Fruit fly (Drosophila melanogaster) whole organism, embryonic: ENCODE results near the gene CG5390.

ENCODE experiments used
- CG10274 ChIP-seq: fragments of 200-800 bp; sonication (Bioruptor generic); optimal IDR thresholded peaks from 3 replicates; lab custom pipeline; 2017; ENCODE audit warnings: missing biosample characterization, mild to moderate bottlenecking, missing genetic modification characterization
- CG11085 ChIP-seq: fragments of 200-800 bp; sonication (Bioruptor generic); IDR thresholded peaks from 2 replicates; pipeline ENCODE4 v1.3.6; 2022; ENCODE audit warnings: missing biosample characterization, missing genetic modification characterization
- CG11695 ChIP-seq: fragments of 200-800 bp; sonication (Bioruptor generic); IDR thresholded peaks from 3 replicates; pipeline ENCODE4 v1.3.6; 2022; ENCODE audit warnings: missing biosample characterization, missing genetic modification characterization
- CG12104 ChIP-seq: fragments of 200-800 bp; sonication (Bioruptor generic); optimal IDR thresholded peaks from 3 replicates; lab custom pipeline; 2016; ENCODE audit warnings: missing biosample characterization, missing genetic modification characterization
- CG12942 ChIP-seq: fragments of 200-800 bp; sonication (Bioruptor generic); optimal IDR thresholded peaks from 3 replicates; lab custom pipeline; 2016; ENCODE audit warnings: missing biosample characterization, missing genetic modification characterization
- CG15479 ChIP-seq: fragments of 200-800 bp; sonication (Bioruptor generic); optimal IDR thresholded peaks from 3 replicates; lab custom pipeline; 2019; ENCODE audit warnings: missing biosample characterization, mild to moderate bottlenecking, missing genetic modification characterization, moderate library complexity
- CG1647 ChIP-seq: fragments of 200-800 bp; sonication (Bioruptor generic); optimal IDR thresholded peaks from 3 replicates; lab custom pipeline; 2016; ENCODE audit warnings: missing biosample characterization, missing genetic modification characterization
- CG17328 ChIP-seq: fragments of 200-800 bp; sonication (Bioruptor generic); IDR thresholded peaks from 2 replicates; pipeline ENCODE4 v1.3.6; 2022; ENCODE audit warnings: missing biosample characterization, missing genetic modification characterization
- CG17385 ChIP-seq: fragments of 200-800 bp; sonication (Bioruptor generic); optimal IDR thresholded peaks from 3 replicates; lab custom pipeline; 2018; ENCODE audit warnings: missing biosample characterization, mild to moderate bottlenecking, missing genetic modification characterization
- CG2129 ChIP-seq: fragments of 200-800 bp; sonication (Bioruptor generic); IDR thresholded peaks from 2 replicates; pipeline ENCODE4 v1.3.6; 2022; ENCODE audit warnings: missing biosample characterization, missing genetic modification characterization; ENCODE audit not compliant: partially characterized antibody
- CG2712 ChIP-seq: fragments of 200-800 bp; optimal IDR thresholded peaks from 3 replicates; lab custom pipeline; 2019; ENCODE audit warnings: missing biosample characterization, mild to moderate bottlenecking, missing genetic modification characterization, moderate library complexity
- CG30020 ChIP-seq: fragments of 200-800 bp; optimal IDR thresholded peaks from 2 replicates; lab custom pipeline; 2019; ENCODE audit warnings: missing biosample characterization, mild to moderate bottlenecking, missing genetic modification characterization, moderate library complexity
- CG32767 ChIP-seq: fragments of 200-800 bp; sonication (Bioruptor generic); IDR thresholded peaks from 2 replicates; pipeline ENCODE4 v1.3.6; 2022; ENCODE audit warnings: missing biosample characterization, missing genetic modification characterization
- CG6272 ChIP-seq: fragments of 200-800 bp; sonication (Bioruptor generic); IDR thresholded peaks from 2 replicates; pipeline ENCODE4 v1.3.6; 2022; ENCODE audit warnings: missing biosample characterization, missing genetic modification characterization
- CG6654 ChIP-seq: fragments of 200-800 bp; sonication (Bioruptor generic); optimal IDR thresholded peaks from 2 replicates; lab custom pipeline; 2017; ENCODE audit warnings: missing biosample characterization, mild to moderate bottlenecking, missing genetic modification characterization
- CG6683 ChIP-seq: fragments of 200-800 bp; sonication (Bioruptor generic); optimal IDR thresholded peaks from 2 replicates; lab custom pipeline; 2017; ENCODE audit warnings: missing biosample characterization, mild to moderate bottlenecking, missing genetic modification characterization, missing genetic modification reagents
- CG7271 ChIP-seq: fragments of 200-800 bp; sonication (Bioruptor generic); optimal IDR thresholded peaks from 2 replicates; lab custom pipeline; 2018; ENCODE audit warnings: missing biosample characterization, mild to moderate bottlenecking, missing genetic modification characterization, moderate library complexity
- CG9817 ChIP-seq: fragments of 200-800 bp; sonication (Bioruptor generic); optimal IDR thresholded peaks from 2 replicates; lab custom pipeline; 2018; ENCODE audit warnings: missing biosample characterization, mild to moderate bottlenecking, missing genetic modification characterization, moderate library complexity
- CTCF ChIP-seq: fragments of 200-800 bp; sonication (Bioruptor generic); optimal IDR thresholded peaks from 2 replicates; lab custom pipeline; 2017; ENCODE audit warnings: missing biosample characterization, mild to moderate bottlenecking, missing genetic modification characterization, moderate library complexity
- CoRest ChIP-seq: fragments of 200-800 bp; sonication (Bioruptor generic); optimal IDR thresholded peaks from 3 replicates; lab custom pipeline; 2018; ENCODE audit warnings: missing biosample characterization, mild to moderate bottlenecking, missing genetic modification characterization, moderate library complexity
- D ChIP-seq, 2 experiments: fragments of 200-800 bp in 1 of 2; fragments of >200 bp in 1 of 2; sonication (Bioruptor generic) in 1 of 2; optimal IDR thresholded peaks; 2 replicates in 1 of 2; 3 replicates in 1 of 2; lab custom pipeline; 2017; ENCODE audit warnings: mild to moderate bottlenecking in 1 of 2, missing biosample characterization in 1 of 2, missing genetic modification characterization in 1 of 2, missing genetic modification reagents in 1 of 2
- Dfd ChIP-seq, 2 experiments: fragments of >200 bp; optimal IDR thresholded peaks; 2 replicates each; lab custom pipeline; 2017; ENCODE audit warnings: missing biosample characterization in 2 of 2, missing genetic modification characterization in 2 of 2
- Elba2 ChIP-seq: fragments of 200-800 bp; sonication (Bioruptor generic); optimal IDR thresholded peaks from 3 replicates; lab custom pipeline; 2016; ENCODE audit warnings: missing biosample characterization, missing genetic modification characterization
- Fer2 ChIP-seq: fragments of 200-800 bp; sonication (Bioruptor generic); optimal IDR thresholded peaks from 2 replicates; lab custom pipeline; 2018; ENCODE audit warnings: missing biosample characterization, mild to moderate bottlenecking, missing genetic modification characterization, moderate library complexity
- Gug ChIP-seq: fragments of 200-800 bp; sonication (Bioruptor generic); IDR thresholded peaks from 4 replicates; pipeline ENCODE4 v1.3.6; 2022; ENCODE audit warnings: missing biosample characterization, missing genetic modification characterization
- HLHmδ ChIP-seq: fragments of 200-800 bp; sonication (Bioruptor generic); optimal IDR thresholded peaks from 2 replicates; lab custom pipeline; 2018; ENCODE audit warnings: missing biosample characterization, mild to moderate bottlenecking, missing genetic modification characterization, moderate library complexity
- Kr ChIP-seq: fragments of 200-800 bp; sonication (Bioruptor generic); optimal IDR thresholded peaks from 2 replicates; lab custom pipeline; 2017; ENCODE audit warnings: missing biosample characterization, mild to moderate bottlenecking, missing genetic modification characterization
- MBD-R2 ChIP-seq: fragments of 200-800 bp; sonication (Bioruptor generic); IDR thresholded peaks from 2 replicates; pipeline ENCODE4 v1.3.6; 2022; ENCODE audit warnings: missing biosample characterization, missing genetic modification characterization
- PHDP ChIP-seq: fragments of 200-800 bp; sonication (Bioruptor generic); optimal IDR thresholded peaks from 3 replicates; lab custom pipeline; 2018; ENCODE audit warnings: missing biosample characterization, mild to moderate bottlenecking, missing genetic modification characterization, moderate library complexity
- Pdp1 ChIP-seq, 2 experiments: fragments of 200-800 bp; sonication (Bioruptor generic); optimal IDR thresholded peaks; 3 replicates each; lab custom pipeline; 2016; ENCODE audit warnings: missing biosample characterization in 2 of 2, missing genetic modification characterization in 2 of 2, mild to moderate bottlenecking in 1 of 2, moderate library complexity in 1 of 2
- Six4 ChIP-seq: fragments of 200-800 bp; sonication (Bioruptor generic); optimal IDR thresholded peaks from 2 replicates; lab custom pipeline; 2016; ENCODE audit warnings: missing biosample characterization, missing genetic modification characterization
- Sox100B ChIP-seq: fragments of 200-800 bp; sonication (Bioruptor generic); optimal IDR thresholded peaks from 3 replicates; lab custom pipeline; 2018; ENCODE audit warnings: missing biosample characterization, mild to moderate bottlenecking, missing genetic modification characterization
- Sry-δ ChIP-seq: fragments of 200-800 bp; sonication (Bioruptor generic); optimal IDR thresholded peaks from 2 replicates; lab custom pipeline; 2016; ENCODE audit warnings: missing biosample characterization, missing genetic modification characterization
- Taf1 ChIP-seq: fragments of 200-800 bp; sonication (Bioruptor generic); IDR thresholded peaks from 2 replicates; pipeline ENCODE4 v1.3.6; 2022; ENCODE audit warnings: missing biosample characterization, missing genetic modification characterization
- cwo ChIP-seq: fragments of 200-800 bp; sonication (Bioruptor generic); optimal IDR thresholded peaks from 3 replicates; lab custom pipeline; 2017; ENCODE audit warnings: missing biosample characterization, missing genetic modification characterization, mild to moderate bottlenecking, moderate library complexity, missing genetic modification reagents
- eve ChIP-seq, 2 experiments: fragments of >200 bp; optimal IDR thresholded peaks; 2 replicates each; lab custom pipeline; 2017; ENCODE audit warnings: missing biosample characterization in 2 of 2, missing genetic modification characterization in 2 of 2
- fu2 ChIP-seq: fragments of 200-800 bp; sonication (Bioruptor generic); optimal IDR thresholded peaks from 2 replicates; lab custom pipeline; 2016; ENCODE audit warnings: missing biosample characterization, missing genetic modification characterization
- gce ChIP-seq: fragments of 200-800 bp; sonication (Bioruptor generic); IDR thresholded peaks from 3 replicates; pipeline ENCODE4 v1.3.6; 2022; ENCODE audit warnings: missing biosample characterization, missing genetic modification characterization
- gcm2 ChIP-seq: fragments of 200-800 bp; sonication (Bioruptor generic); optimal IDR thresholded peaks from 2 replicates; lab custom pipeline; 2016; ENCODE audit warnings: missing biosample characterization, missing genetic modification characterization
- onecut ChIP-seq: fragments of 200-800 bp; sonication (Bioruptor generic); IDR thresholded peaks from 2 replicates; pipeline ENCODE4 v1.3.6; 2022; ENCODE audit warnings: missing biosample characterization, missing genetic modification characterization
- pnt ChIP-seq: fragments of 200-800 bp; sonication (Bioruptor generic); optimal IDR thresholded peaks from 3 replicates; lab custom pipeline; 2016; ENCODE audit warnings: missing biosample characterization, missing genetic modification characterization
- pzg ChIP-seq: fragments of 200-800 bp; sonication (Bioruptor generic); optimal IDR thresholded peaks from 3 replicates; lab custom pipeline; 2018; ENCODE audit warnings: missing biosample characterization, mild to moderate bottlenecking, missing genetic modification characterization, moderate library complexity
- ranshi ChIP-seq: fragments of 200-800 bp; sonication (Bioruptor generic); IDR thresholded peaks from 2 replicates; pipeline ENCODE4 v1.3.6; 2022; ENCODE audit warnings: missing biosample characterization, missing genetic modification characterization
- schlank ChIP-seq: fragments of 200-800 bp; sonication (Bioruptor generic); optimal IDR thresholded peaks from 2 replicates; lab custom pipeline; 2018; ENCODE audit warnings: missing biosample characterization, mild to moderate bottlenecking, missing genetic modification characterization
- sens ChIP-seq: fragments of 200-800 bp; sonication (Bioruptor generic); peaks from one replicate; lab custom pipeline; 2016; ENCODE audit warnings: missing biosample characterization, missing genetic modification characterization
- ssp ChIP-seq: fragments of 200-800 bp; sonication (Bioruptor generic); IDR thresholded peaks from 2 replicates; pipeline ENCODE4 v1.3.6; 2022; ENCODE audit warnings: missing biosample characterization, missing genetic modification characterization
- tna ChIP-seq: fragments of 200-800 bp; sonication (Bioruptor generic); IDR thresholded peaks from 2 replicates; pipeline ENCODE4 v1.3.6; 2022; ENCODE audit warnings: missing biosample characterization, missing genetic modification characterization; ENCODE audit not compliant: partially characterized antibody
- vvl ChIP-seq: fragments of 200-800 bp; sonication (Bioruptor generic); IDR thresholded peaks from 2 replicates; pipeline ENCODE4 v1.3.6; 2022; ENCODE audit warnings: missing biosample characterization, missing genetic modification characterization

The CG5390 gene

dm6 chr2L:10263343-10263744 is 43.0 kb downstream of the CG5390 start, which contains the start of gene Rsf1 (continued):
- TF ChIP-seq HLHmδ (GFP tag; lab: Kevin White, UChicago) (no peak), Kr (no peak), onecut (GFP tag; lab: Robert Waterston, UW) (peak; percentile 96), CoRest (peak; percentile 41), ssp (GFP tag; lab: Robert Waterston, UW) (peak; percentile 81), CG6654 (GFP tag; lab: Kevin White, UChicago) (no peak), gce (GFP tag; lab: Robert Waterston, UW) (no peak), pnt (GFP tag; lab: Kevin White, UChicago) (no peak), gcm2 (GFP tag; lab: Kevin White, UChicago) (no peak), CG1647 (no peak), Six4 (no peak), CG17328 (GFP tag; lab: Robert Waterston, UW) (no peak), vvl (GFP tag; lab: Robert Waterston, UW) (peak; percentile 56; the same call in 1 of the 2 replicates), D (optimal IDR thresholded peaks at IDR 0.05; lab: Kevin White, UChicago) (no peak), D (GFP tag; optimal IDR thresholded peaks at IDR 0.05; lab: Kevin White, UChicago) (no peak), CG6683 (no peak), pzg (GFP tag; lab: Kevin White, UChicago) (peak; percentile 38)

dm6 chr2L:10261774-10262173 is 44.6 kb downstream of the CG5390 start:
- TF ChIP-seq sens (GFP tag; lab: Kevin White, UChicago) (no peak), Gug (GFP tag; lab: Robert Waterston, UW) (no peak), Pdp1 (GFP tag; optimal IDR thresholded peaks at IDR 0.05; lab: Kevin White, UChicago) (no peak), CG17385 (GFP tag; lab: Kevin White, UChicago) (no peak), cwo (GFP tag; lab: Kevin White, UChicago) (no peak), CG30020 (tag; lab: Kevin White, UChicago) (no peak), vvl (GFP tag; lab: Robert Waterston, UW) (no peak), Fer2 (tag; lab: Kevin White, UChicago) (no peak), CG11085 (no peak), PHDP (tag; lab: Kevin White, UChicago) (no peak)

dm6 chr2L:10260750-10261493 is 45.5 kb downstream of the CG5390 start, which contains the start of gene Pten:
Gene Pten, minus strand, starts transcription at chr2L:10261049.
- TF ChIP-seq Dfd (GFP tag; optimal IDR thresholded peaks at IDR 0.05; lab: Kevin White, UChicago) (no peak), CG2129 (GFP tag; lab: Robert Waterston, UW) (peak; percentile 73), Elba2 (GFP tag; lab: Kevin White, UChicago) (peak; percentile 12), CG32767 (GFP tag; lab: Robert Waterston, UW) (peak; percentile 78), CG11695 (GFP tag; lab: Robert Waterston, UW) (peak; percentile 73; the same call in 1 of the 3 replicates), CG7271 (tag; lab: Kevin White, UChicago) (peak; percentile 16), eve (GFP tag; optimal IDR thresholded peaks at IDR 0.05; lab: Kevin White, UChicago) (peak in 1 of 2 experiments; percentile 8), fu2 (peak; percentile 61), CG10274 (GFP tag; lab: Kevin White, UChicago) (peak; percentile 28), schlank (tag; lab: Kevin White, UChicago) (no peak), CTCF (peak; percentile 4), CG6272 (GFP tag; lab: Robert Waterston, UW) (no peak), ranshi (GFP tag; lab: Robert Waterston, UW) (no peak), MBD-R2 (GFP tag; lab: Robert Waterston, UW) (peak; percentile 44; the same call in 1 of the 2 replicates), tna (peak; percentile 88), CG9817 (tag; lab: Kevin White, UChicago) (no peak), CG15479 (GFP tag; lab: Kevin White, UChicago) (no peak), CG2712 (tag; lab: Kevin White, UChicago) (peak; percentile 83), Sry-δ (peak; percentile 79), CG12104 (GFP tag; lab: Kevin White, UChicago) (peak; percentile 79), Sox100B (GFP tag; lab: Kevin White, UChicago) (peak; percentile 63), CG12942 (peak; percentile 38), Taf1 (GFP tag; lab: Robert Waterston, UW) (0 out of 2 replicates have a peak, but pooled peaks have one; percentile 18)
